Worm (Caenorhabditis elegans): ENCODE results near the gene bcl-11.

bcl-11 gene

ce11 chrV:6358709-6359108, 2.9 kb downstream of the bcl-11 start:
- TF ChIP-seq T22C8.4 (GFP tag; IDR thresholded peaks at IDR 0.05) (no peak), tab-1 (GFP tag; IDR thresholded peaks at IDR 0.05) (no peak), cog-1 (tag; optimal IDR thresholded peaks at IDR 0.05) (no peak), med-1 (GFP tag; optimal IDR thresholded peaks at IDR 0.05; ENCODE audit: insufficient read depth) (no peak), klf-2 (GFP tag; conservative IDR thresholded peaks at IDR 0.05) (no peak), ref-1 (GFP tag; conservative IDR thresholded peaks at IDR 0.05) (no peak)

ce11 chrV:6359522-6359921, 3.7 kb downstream of the bcl-11 start:
- TF ChIP-seq T22C8.4 (GFP tag; IDR thresholded peaks at IDR 0.05) (no peak), med-1 (GFP tag; optimal IDR thresholded peaks at IDR 0.05; ENCODE audit: insufficient read depth) (no peak), cog-1 (tag; optimal IDR thresholded peaks at IDR 0.05) (no peak), ztf-29 (GFP tag; IDR thresholded peaks at IDR 0.05) (no peak), ztf-23 (GFP tag; IDR thresholded peaks at IDR 0.05) (no peak), ref-1 (GFP tag; conservative IDR thresholded peaks at IDR 0.05) (no peak), tab-1 (GFP tag; IDR thresholded peaks at IDR 0.05) (no peak), flt-1 (GFP tag; IDR thresholded peaks at IDR 0.05) (no peak)

ce11 chrV:6361688-6362087, 5.9 kb downstream of the bcl-11 start:
- TF ChIP-seq cog-1 (tag; optimal IDR thresholded peaks at IDR 0.05), result no peak
- no peak for TF ChIP-seq flt-1 (GFP tag; IDR thresholded peaks at IDR 0.05)
- no peak for TF ChIP-seq klf-2 (GFP tag; conservative IDR thresholded peaks at IDR 0.05)
- TF ChIP-seq ref-1 (GFP tag; conservative IDR thresholded peaks at IDR 0.05), result no peak
- TF ChIP-seq tab-1 (GFP tag; IDR thresholded peaks at IDR 0.05), result no peak
- no peak for TF ChIP-seq ztf-23 (GFP tag; IDR thresholded peaks at IDR 0.05)

ce11 chrV:6364806-6365205, 9.0 kb downstream of the bcl-11 start:
- TF ChIP-seq ztf-23 (GFP tag; IDR thresholded peaks at IDR 0.05), result no peak
- TF ChIP-seq ztf-29 (GFP tag; IDR thresholded peaks at IDR 0.05), result no peak
- TF ChIP-seq cog-1 (tag; optimal IDR thresholded peaks at IDR 0.05), result no peak
- TF ChIP-seq tab-1 (GFP tag; IDR thresholded peaks at IDR 0.05), result no peak
- no peak for TF ChIP-seq med-1 (GFP tag; optimal IDR thresholded peaks at IDR 0.05; ENCODE audit: insufficient read depth)
- TF ChIP-seq klf-2 (GFP tag; conservative IDR thresholded peaks at IDR 0.05), result no peak
- no peak for TF ChIP-seq ref-1 (GFP tag; conservative IDR thresholded peaks at IDR 0.05)
- no peak for TF ChIP-seq T22C8.4 (GFP tag; IDR thresholded peaks at IDR 0.05)
- TF ChIP-seq flt-1 (GFP tag; IDR thresholded peaks at IDR 0.05), result no peak

- TF ChIP-seq klf-2 (GFP tag; conservative IDR thresholded peaks at IDR 0.05) (no peak), ztf-23 (GFP tag; IDR thresholded peaks at IDR 0.05) (no peak), tab-1 (GFP tag; IDR thresholded peaks at IDR 0.05) (no peak), flt-1 (GFP tag; IDR thresholded peaks at IDR 0.05) (no peak), ztf-29 (GFP tag; IDR thresholded peaks at IDR 0.05) (no peak), cog-1 (tag; optimal IDR thresholded peaks at IDR 0.05) (no peak), ref-1 (GFP tag; conservative IDR thresholded peaks at IDR 0.05) (no peak), med-1 (GFP tag; optimal IDR thresholded peaks at IDR 0.05; ENCODE audit: insufficient read depth) (no peak), T22C8.4 (GFP tag; IDR thresholded peaks at IDR 0.05) (no peak)
Observed at ce11 chrV:6365597-6365996, 9.8 kb downstream of the bcl-11 start, which contains the start of gene cest-33. cest-33 (minus strand) TSS chrV:6365671.

ce11 chrV:6368494-6368893, 12.7 kb downstream of the bcl-11 start:
- no peak for TF ChIP-seq T22C8.4 (GFP tag; IDR thresholded peaks at IDR 0.05)

- no peak for TF ChIP-seq cog-1 (tag; optimal IDR thresholded peaks at IDR 0.05)
- no peak for TF ChIP-seq T22C8.4 (GFP tag; IDR thresholded peaks at IDR 0.05)
- TF ChIP-seq ztf-29 (GFP tag; IDR thresholded peaks at IDR 0.05), result no peak
- no peak for TF ChIP-seq flt-1 (GFP tag; IDR thresholded peaks at IDR 0.05)
- no peak for TF ChIP-seq ztf-23 (GFP tag; IDR thresholded peaks at IDR 0.05)
- TF ChIP-seq klf-2 (GFP tag; conservative IDR thresholded peaks at IDR 0.05), result no peak
- no peak for TF ChIP-seq med-1 (GFP tag; optimal IDR thresholded peaks at IDR 0.05; ENCODE audit: insufficient read depth)
- no peak for TF ChIP-seq tab-1 (GFP tag; IDR thresholded peaks at IDR 0.05)
- TF ChIP-seq ref-1 (GFP tag; conservative IDR thresholded peaks at IDR 0.05), result no peak
Observed at ce11 chrV:6374844-6375243, 19.0 kb downstream of the bcl-11 start, which contains the start of gene F13H6.5. F13H6.5 (minus strand) TSS chrV:6374944.

ce11 chrV:6385677-6386276, 30.0 kb downstream of the bcl-11 start:
- no peak for TF ChIP-seq T22C8.4 (GFP tag; IDR thresholded peaks at IDR 0.05)
- no peak for TF ChIP-seq klf-2 (GFP tag; conservative IDR thresholded peaks at IDR 0.05)
- no peak for TF ChIP-seq ref-1 (GFP tag; conservative IDR thresholded peaks at IDR 0.05)
- TF ChIP-seq tab-1 (GFP tag; IDR thresholded peaks at IDR 0.05), result no peak
- TF ChIP-seq ztf-29 (GFP tag; IDR thresholded peaks at IDR 0.05), result no peak

- no peak for TF ChIP-seq klf-2 (GFP tag; conservative IDR thresholded peaks at IDR 0.05)
- no peak for TF ChIP-seq flt-1 (GFP tag; IDR thresholded peaks at IDR 0.05)
- no peak for TF ChIP-seq tab-1 (GFP tag; IDR thresholded peaks at IDR 0.05)
- TF ChIP-seq cog-1 (tag; optimal IDR thresholded peaks at IDR 0.05), result no peak
- TF ChIP-seq ztf-29 (GFP tag; IDR thresholded peaks at IDR 0.05), result no peak
- no peak for TF ChIP-seq ztf-23 (GFP tag; IDR thresholded peaks at IDR 0.05)
- no peak for TF ChIP-seq T22C8.4 (GFP tag; IDR thresholded peaks at IDR 0.05)
- no peak for TF ChIP-seq med-1 (GFP tag; optimal IDR thresholded peaks at IDR 0.05; ENCODE audit: insufficient read depth)
- TF ChIP-seq ref-1 (GFP tag; conservative IDR thresholded peaks at IDR 0.05), result no peak
Observed at ce11 chrV:6389634-6390033, 33.8 kb downstream of the bcl-11 start, which contains the start of gene F57F4.2. F57F4.2 (minus strand) TSS chrV:6389734.

ce11 chrV:6390163-6390562, 34.3 kb downstream of the bcl-11 start, which contains the start of gene F57F4.1:
F57F4.1 (plus strand) TSS chrV:6390463.
- TF ChIP-seq T22C8.4 (GFP tag; IDR thresholded peaks at IDR 0.05) (no peak), ref-1 (GFP tag; conservative IDR thresholded peaks at IDR 0.05) (no peak), ztf-23 (GFP tag; IDR thresholded peaks at IDR 0.05) (no peak), klf-2 (GFP tag; conservative IDR thresholded peaks at IDR 0.05) (no peak), tab-1 (GFP tag; IDR thresholded peaks at IDR 0.05) (no peak), ztf-29 (GFP tag; IDR thresholded peaks at IDR 0.05) (no peak), cog-1 (tag; optimal IDR thresholded peaks at IDR 0.05) (no peak), flt-1 (GFP tag; IDR thresholded peaks at IDR 0.05) (no peak), med-1 (GFP tag; optimal IDR thresholded peaks at IDR 0.05; ENCODE audit: insufficient read depth) (no peak)

All from whole organism, midembryonic.